Fruit fly (Drosophila melanogaster) whole organism, embryonic: ENCODE data around the gene RtcB.

Experiments
- Blimp-1 ChIP-seq: fragments of 200-800 bp; sonication (Bioruptor generic); optimal IDR thresholded peaks from 3 replicates; lab custom pipeline; 2018; ENCODE audit warnings: missing biosample characterization, missing genetic modification characterization, mild to moderate bottlenecking, moderate library complexity, missing genetic modification reagents
- Bteb2 ChIP-seq: fragments of 200-800 bp; sonication (Bioruptor generic); optimal IDR thresholded peaks from 2 replicates; lab custom pipeline; 2016; ENCODE audit warnings: missing biosample characterization, missing genetic modification characterization
- CG10959 ChIP-seq: fragments of 200-800 bp; sonication (Bioruptor generic); IDR thresholded peaks from 2 replicates; pipeline ENCODE4 v1.3.6; 2022; ENCODE audit warnings: missing biosample characterization, missing genetic modification characterization
- CG12744 ChIP-seq: fragments of 200-800 bp; sonication (Bioruptor generic); optimal IDR thresholded peaks from 2 replicates; lab custom pipeline; 2016; ENCODE audit warnings: missing biosample characterization, missing genetic modification characterization
- CG16863 ChIP-seq: fragments of 200-800 bp; sonication (Bioruptor generic); optimal IDR thresholded peaks from 3 replicates; lab custom pipeline; 2016; ENCODE audit warnings: missing biosample characterization, missing genetic modification characterization
- CG2889 ChIP-seq: fragments of 200-800 bp; sonication (Bioruptor generic); IDR thresholded peaks from 3 replicates; pipeline ENCODE4 v1.3.6; 2022; ENCODE audit warnings: missing biosample characterization, missing genetic modification characterization
- CG3065 ChIP-seq: fragments of 200-800 bp; sonication (Bioruptor generic); optimal IDR thresholded peaks from 2 replicates; lab custom pipeline; 2016; ENCODE audit warnings: missing biosample characterization, missing genetic modification characterization
- CG31365 ChIP-seq: fragments of 200-800 bp; sonication (Bioruptor generic); optimal IDR thresholded peaks from 2 replicates; lab custom pipeline; 2018; ENCODE audit warnings: missing biosample characterization, mild to moderate bottlenecking, missing genetic modification characterization
- CG32772 ChIP-seq: fragments of 200-800 bp; sonication (Bioruptor generic); IDR thresholded peaks from 2 replicates; pipeline ENCODE4 v1.3.6; 2022; ENCODE audit warnings: missing biosample characterization, missing genetic modification characterization
- CG3838 ChIP-seq: fragments of 200-800 bp; sonication (Bioruptor generic); optimal IDR thresholded peaks from 3 replicates; lab custom pipeline; 2016; ENCODE audit warnings: missing biosample characterization, missing genetic modification characterization
- CG4282 ChIP-seq: fragments of 200-800 bp; sonication (Bioruptor generic); optimal IDR thresholded peaks from 2 replicates; lab custom pipeline; 2016; ENCODE audit warnings: missing biosample characterization, missing genetic modification characterization
- CG43689 ChIP-seq: fragments of 200-800 bp; sonication (Bioruptor generic); IDR thresholded peaks from 2 replicates; pipeline ENCODE4 v1.3.6; 2022; ENCODE audit warnings: missing biosample characterization, missing genetic modification characterization
- CG4707 ChIP-seq: fragments of 200-800 bp; sonication (Bioruptor generic); optimal IDR thresholded peaks from 2 replicates; lab custom pipeline; 2018; ENCODE audit warnings: missing biosample characterization, mild to moderate bottlenecking, missing genetic modification characterization, moderate library complexity
- CG6272 ChIP-seq: fragments of 200-800 bp; sonication (Bioruptor generic); IDR thresholded peaks from 2 replicates; pipeline ENCODE4 v1.3.6; 2022; ENCODE audit warnings: missing biosample characterization, missing genetic modification characterization
- CG6654 ChIP-seq: fragments of 200-800 bp; sonication (Bioruptor generic); optimal IDR thresholded peaks from 2 replicates; lab custom pipeline; 2017; ENCODE audit warnings: missing biosample characterization, mild to moderate bottlenecking, missing genetic modification characterization
- CG6683 ChIP-seq: fragments of 200-800 bp; sonication (Bioruptor generic); optimal IDR thresholded peaks from 2 replicates; lab custom pipeline; 2017; ENCODE audit warnings: missing biosample characterization, mild to moderate bottlenecking, missing genetic modification characterization, missing genetic modification reagents
- CG6791 ChIP-seq: fragments of 200-800 bp; sonication (Bioruptor generic); IDR thresholded peaks from 3 replicates; pipeline ENCODE4 v1.3.6; 2022; ENCODE audit warnings: missing biosample characterization, missing genetic modification characterization; ENCODE audit not compliant: partially characterized antibody
- CG9215 ChIP-seq: fragments of 200-800 bp; sonication (Bioruptor generic); IDR thresholded peaks from 2 replicates; pipeline ENCODE4 v1.3.6; 2022; ENCODE audit warnings: missing biosample characterization, missing genetic modification characterization
- CG9609 ChIP-seq: fragments of 200-800 bp; sonication (Bioruptor generic); optimal IDR thresholded peaks from 3 replicates; lab custom pipeline; 2016; ENCODE audit warnings: missing biosample characterization, missing genetic modification characterization
- Camta ChIP-seq: fragments of 200-800 bp; sonication (Bioruptor generic); optimal IDR thresholded peaks from 2 replicates; lab custom pipeline; 2016; ENCODE audit warnings: missing biosample characterization, missing genetic modification characterization
- Doc3 ChIP-seq: fragments of 200-800 bp; sonication (Bioruptor generic); IDR thresholded peaks from 3 replicates; pipeline ENCODE4 v1.3.6; 2022; ENCODE audit warnings: missing biosample characterization, missing genetic modification characterization; ENCODE audit not compliant: partially characterized antibody
- Dp ChIP-seq: fragments of 200-800 bp; sonication (Bioruptor generic); optimal IDR thresholded peaks from 2 replicates; lab custom pipeline; 2018; ENCODE audit warnings: missing biosample characterization, mild to moderate bottlenecking, missing genetic modification characterization, moderate library complexity
- ERR ChIP-seq: fragments of 200-800 bp; sonication (Bioruptor generic); optimal IDR thresholded peaks from 2 replicates; lab custom pipeline; 2016; ENCODE audit warnings: missing biosample characterization, missing genetic modification characterization
- Elba2 ChIP-seq: fragments of 200-800 bp; sonication (Bioruptor generic); optimal IDR thresholded peaks from 3 replicates; lab custom pipeline; 2016; ENCODE audit warnings: missing biosample characterization, missing genetic modification characterization
- Fer3 ChIP-seq: fragments of 200-800 bp; sonication (Bioruptor generic); optimal IDR thresholded peaks from 2 replicates; lab custom pipeline; 2018; ENCODE audit warnings: missing biosample characterization, mild to moderate bottlenecking, missing genetic modification characterization, moderate library complexity
- HLH4C ChIP-seq: fragments of 200-800 bp; sonication (Bioruptor generic); IDR thresholded peaks from 3 replicates; pipeline ENCODE4 v1.3.6; 2022; ENCODE audit warnings: missing biosample characterization, missing genetic modification characterization; ENCODE audit not compliant: partially characterized antibody
- HmgZ ChIP-seq: fragments of 200-800 bp; sonication (Bioruptor generic); optimal IDR thresholded peaks from 2 replicates; lab custom pipeline; 2018; ENCODE audit warnings: missing biosample characterization, mild to moderate bottlenecking, missing genetic modification characterization
- Jarid2 ChIP-seq: fragments of 200-800 bp; sonication (Bioruptor generic); optimal IDR thresholded peaks from 3 replicates; lab custom pipeline; 2017; ENCODE audit warnings: mild to moderate bottlenecking, missing biosample characterization, missing genetic modification reagents, missing genetic modification characterization
- Lhr ChIP-seq: fragments of 200-800 bp; sonication (Bioruptor generic); optimal IDR thresholded peaks from 3 replicates; lab custom pipeline; 2017; ENCODE audit warnings: mild to moderate bottlenecking, missing biosample characterization, missing genetic modification reagents, missing genetic modification characterization
- Scr ChIP-seq: fragments of 200-800 bp; sonication (Bioruptor generic); IDR thresholded peaks from 2 replicates; pipeline ENCODE4 v1.3.6; 2022; ENCODE audit warnings: missing biosample characterization, missing genetic modification characterization; ENCODE audit not compliant: partially characterized antibody
- Sox102F ChIP-seq: fragments of 200-800 bp; sonication (Bioruptor generic); optimal IDR thresholded peaks from 2 replicates; lab custom pipeline; 2018; ENCODE audit warnings: missing biosample characterization, mild to moderate bottlenecking, missing genetic modification characterization, moderate library complexity
- YL-1 ChIP-seq: fragments of 200-800 bp; sonication (Bioruptor generic); optimal IDR thresholded peaks from 3 replicates; lab custom pipeline; 2017; ENCODE audit warnings: missing biosample characterization, mild to moderate bottlenecking, missing genetic modification characterization
- btn ChIP-seq: fragments of 200-800 bp; sonication (Bioruptor generic); optimal IDR thresholded peaks from 2 replicates; lab custom pipeline; 2016; ENCODE audit warnings: missing biosample characterization, missing genetic modification characterization
- cas ChIP-seq: fragments of 200-800 bp; sonication (Bioruptor generic); IDR thresholded peaks from 2 replicates; pipeline ENCODE4 v1.3.6; 2022; ENCODE audit warnings: missing biosample characterization, missing genetic modification characterization
- crp ChIP-seq, 2 experiments: fragments of 200-800 bp; sonication (Bioruptor generic); optimal IDR thresholded peaks; 2 replicates in 1 of 2; 3 replicates in 1 of 2; lab custom pipeline; 2017; ENCODE audit warnings: missing biosample characterization in 2 of 2, missing genetic modification characterization in 2 of 2, mild to moderate bottlenecking in 1 of 2, moderate library complexity in 1 of 2
- esg ChIP-seq: fragments of 200-800 bp; sonication (Bioruptor generic); conservative IDR thresholded peaks from 2 replicates; pipeline ENCODE4 v1.3.6; 2022; ENCODE audit warnings: missing biosample characterization, missing genetic modification characterization
- hkb ChIP-seq, 2 experiments: fragments of 200-800 bp in 1 of 2; fragments of >200 bp in 1 of 2; sonication (Bioruptor generic) in 1 of 2; IDR thresholded peaks in 1 of 2; optimal IDR thresholded peaks in 1 of 2; 2 replicates each; pipeline versions ENCODE4 v1.3.6 to Lab custom; 2017 to 2022; ENCODE audit warnings: missing biosample characterization in 1 of 2, missing genetic modification characterization in 1 of 2
- hth ChIP-seq: fragments of >200 bp; optimal IDR thresholded peaks from 2 replicates; lab custom pipeline; 2017; ENCODE audit warnings: inconsistent platforms
- ind ChIP-seq: fragments of 200-800 bp; sonication (Bioruptor generic); optimal IDR thresholded peaks from 3 replicates; lab custom pipeline; 2016; ENCODE audit warnings: missing biosample characterization, missing genetic modification characterization
- inv ChIP-seq: fragments of 200-800 bp; sonication (Bioruptor generic); IDR thresholded peaks from 2 replicates; pipeline ENCODE4 v1.3.6; 2022; ENCODE audit warnings: missing biosample characterization, missing genetic modification characterization; ENCODE audit not compliant: partially characterized antibody
- klu ChIP-seq: fragments of 200-800 bp; sonication (Bioruptor generic); IDR thresholded peaks from 2 replicates; pipeline ENCODE4 v1.3.6; 2022; ENCODE audit warnings: missing biosample characterization, missing genetic modification characterization
- mam ChIP-seq: fragments of 200-800 bp; sonication (Bioruptor generic); optimal IDR thresholded peaks from 3 replicates; lab custom pipeline; 2016; ENCODE audit warnings: missing biosample characterization, missing genetic modification characterization
- mirr ChIP-seq: fragments of 200-800 bp; sonication (Bioruptor generic); optimal IDR thresholded peaks from 3 replicates; lab custom pipeline; 2018; ENCODE audit warnings: missing biosample characterization, mild to moderate bottlenecking, missing genetic modification characterization
- pfk ChIP-seq: fragments of 200-800 bp; sonication (Bioruptor generic); optimal IDR thresholded peaks from 2 replicates; lab custom pipeline; 2018; ENCODE audit warnings: missing biosample characterization, mild to moderate bottlenecking, missing genetic modification characterization, moderate library complexity
- pros ChIP-seq: fragments of 200-800 bp; sonication (Bioruptor generic); optimal IDR thresholded peaks from 3 replicates; lab custom pipeline; 2019; ENCODE audit warnings: missing biosample characterization, mild to moderate bottlenecking, missing genetic modification characterization, moderate library complexity
- psq ChIP-seq: fragments of 200-800 bp; sonication (Bioruptor generic); optimal IDR thresholded peaks from 2 replicates; lab custom pipeline; 2017; ENCODE audit warnings: missing biosample characterization, missing genetic modification characterization
- ro ChIP-seq: fragments of 200-800 bp; sonication (Bioruptor generic); IDR thresholded peaks from 2 replicates; pipeline ENCODE4 v1.3.6; 2022; ENCODE audit warnings: missing biosample characterization, missing genetic modification characterization
- slbo ChIP-seq: fragments of 200-800 bp; sonication (Bioruptor generic); IDR thresholded peaks from 2 replicates; pipeline ENCODE4 v1.3.6; 2022; ENCODE audit warnings: missing biosample characterization, missing genetic modification characterization
- tna ChIP-seq: fragments of 200-800 bp; sonication (Bioruptor generic); IDR thresholded peaks from 2 replicates; pipeline ENCODE4 v1.3.6; 2022; ENCODE audit warnings: missing biosample characterization, missing genetic modification characterization; ENCODE audit not compliant: partially characterized antibody
- trem ChIP-seq: fragments of 200-800 bp; optimal IDR thresholded peaks from 3 replicates; lab custom pipeline; 2019; ENCODE audit warnings: missing biosample characterization, mild to moderate bottlenecking, missing genetic modification characterization, moderate library complexity

RtcB gene

DNA sequence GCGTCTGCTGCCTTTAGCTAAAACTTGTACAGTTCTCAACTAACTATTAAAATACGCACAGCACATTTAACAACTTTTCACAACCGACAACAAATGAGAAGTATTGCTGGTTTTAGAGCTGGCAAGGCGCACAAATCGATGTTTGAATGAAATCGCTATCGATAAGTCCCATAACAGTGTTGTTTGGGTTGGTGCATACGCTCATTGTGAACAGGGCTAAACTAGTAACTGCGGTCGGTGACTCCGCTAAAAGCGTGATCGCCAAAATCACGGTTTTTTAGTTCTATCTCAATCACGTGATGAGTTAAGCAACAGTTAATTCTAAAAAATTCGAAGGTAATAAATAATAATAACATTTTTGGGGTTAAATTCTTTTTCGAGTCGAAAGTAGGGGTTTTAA lies 22.9 kb downstream of the RtcB start, which contains the start of gene Top2 (continued):
- TF ChIP-seq hkb (optimal IDR thresholded peaks at IDR 0.05; lab: Kevin White, UChicago) (no peak), hkb (GFP tag; IDR thresholded peaks at IDR 0.05; lab: Robert Waterston, UW) (peak; percentile 29; the same call in 1 of the 2 replicates), Lhr (GFP tag; lab: Kevin White, UChicago) (peak; percentile 94), Camta (GFP tag; lab: Kevin White, UChicago) (peak; percentile 23), Scr (GFP tag; lab: Robert Waterston, UW) (peak; percentile 76), CG9215 (GFP tag; lab: Robert Waterston, UW) (peak; percentile 46; the same call in 1 of the 2 replicates), Jarid2 (GFP tag; lab: Kevin White, UChicago) (no peak), CG4282 (GFP tag; lab: Kevin White, UChicago) (peak; percentile 41), slbo (GFP tag; lab: Robert Waterston, UW) (peak; percentile 50), trem (tag; lab: Kevin White, UChicago) (peak; percentile 78), pfk (no peak), CG3065 (GFP tag; lab: Kevin White, UChicago) (no peak), CG2889 (no peak), Doc3 (peak; percentile 61), Blimp-1 (no peak), YL-1 (no peak), inv (GFP tag; lab: Robert Waterston, UW) (peak; percentile 81), ro (GFP tag; lab: Robert Waterston, UW) (no peak), CG43689 (GFP tag; lab: Robert Waterston, UW) (no peak), pros (no peak), Elba2 (GFP tag; lab: Kevin White, UChicago) (peak; percentile 4), tna (GFP tag; lab: Robert Waterston, UW) (peak; percentile 77), Sox102F (GFP tag; lab: Kevin White, UChicago) (no peak), CG6654 (no peak), CG32772 (no peak), psq (GFP tag; lab: Kevin White, UChicago) (no peak), klu (no peak; the same call in 1 of the 2 replicates), crp (GFP tag; optimal IDR thresholded peaks at IDR 0.05; lab: Kevin White, UChicago) (peak in 1 of 2 experiments; percentile 30), esg (GFP tag; lab: Robert Waterston, UW) (no peak), Dp (GFP tag; lab: Kevin White, UChicago) (peak; percentile 68), mirr (GFP tag; lab: Kevin White, UChicago) (no peak), cas (no peak), CG31365 (tag; lab: Kevin White, UChicago) (no peak), CG9609 (GFP tag; lab: Kevin White, UChicago) (peak; percentile 28), CG16863 (no peak), CG4707 (GFP tag; lab: Kevin White, UChicago) (no peak), ERR (peak; percentile 13), CG10959 (GFP tag; lab: Robert Waterston, UW) (no peak), btn (GFP tag; lab: Kevin White, UChicago) (no peak), HLH4C (GFP tag; lab: Robert Waterston, UW) (peak; percentile 82), CG6791 (GFP tag; lab: Robert Waterston, UW) (peak; percentile 94), CG6272 (no peak), ind (peak; percentile 35), Bteb2 (GFP tag; lab: Kevin White, UChicago) (peak; percentile 0), mam (GFP tag; lab: Kevin White, UChicago) (peak; percentile 25), Fer3 (tag; lab: Kevin White, UChicago) (no peak), HmgZ (tag; lab: Kevin White, UChicago) (peak; percentile 84), CG12744 (GFP tag; lab: Kevin White, UChicago) (no peak), CG6683 (GFP tag; lab: Kevin White, UChicago) (no peak), hth (lab: Kevin White, UChicago) (no peak), CG3838 (no peak)
